Worm (Caenorhabditis elegans): Measurements from ENCODE around the gene W02D7.12.
A peak's percentile ranks its signal among the peaks of the same experiment; 100 is the strongest.

Gene W02D7.12

ce11 chrV:8299191-8299854 is 12.0 kb upstream of the W02D7.12 start, which contains the start of gene W02D7.5:
W02D7.5 (minus strand) TSS chrV:8299241.
- TF ChIP-seq nhr-77 (tag; optimal IDR thresholded peaks at IDR 0.05), result no peak
- no peak for TF ChIP-seq dmd-4 (tag; optimal IDR thresholded peaks at IDR 0.05)

- peak; percentile 48 for TF ChIP-seq nhr-129 (tag; optimal IDR thresholded peaks at IDR 0.05)
- peak in 1 of 2 experiments; percentile 19 for TF ChIP-seq lsy-2 (tag; optimal IDR thresholded peaks at IDR 0.05)
- TF ChIP-seq alr-1 (tag; optimal IDR thresholded peaks at IDR 0.05), result no peak
- TF ChIP-seq sma-9 (GFP tag; optimal IDR thresholded peaks at IDR 0.05), result peak; percentile 23
- no peak for TF ChIP-seq sma-9 (tag; optimal IDR thresholded peaks at IDR 0.05)
- no peak for TF ChIP-seq elt-1 (tag; optimal IDR thresholded peaks at IDR 0.05)
- TF ChIP-seq zag-1 (tag; optimal IDR thresholded peaks at IDR 0.05), result no peak
- TF ChIP-seq aly-2 (tag; optimal IDR thresholded peaks at IDR 0.05), result no peak
- TF ChIP-seq skn-1 (tag; optimal IDR thresholded peaks at IDR 0.05), result no peak
- peak; percentile 46 for TF ChIP-seq C34F6.9 (tag; optimal IDR thresholded peaks at IDR 0.05)
- peak; percentile 13 for TF ChIP-seq sem-4 (tag; optimal IDR thresholded peaks at IDR 0.05)
- peak; percentile 62 for TF ChIP-seq crh-2 (tag; optimal IDR thresholded peaks at IDR 0.05)
- TF ChIP-seq snpc-4 (tag; optimal IDR thresholded peaks at IDR 0.05), result no peak
Measured at ce11 chrV:8300935-8301535, 10.3 kb upstream of the W02D7.12 start, which contains the start of gene W02D7.6. W02D7.6 (minus strand) TSS chrV:8301507.

DNA sequence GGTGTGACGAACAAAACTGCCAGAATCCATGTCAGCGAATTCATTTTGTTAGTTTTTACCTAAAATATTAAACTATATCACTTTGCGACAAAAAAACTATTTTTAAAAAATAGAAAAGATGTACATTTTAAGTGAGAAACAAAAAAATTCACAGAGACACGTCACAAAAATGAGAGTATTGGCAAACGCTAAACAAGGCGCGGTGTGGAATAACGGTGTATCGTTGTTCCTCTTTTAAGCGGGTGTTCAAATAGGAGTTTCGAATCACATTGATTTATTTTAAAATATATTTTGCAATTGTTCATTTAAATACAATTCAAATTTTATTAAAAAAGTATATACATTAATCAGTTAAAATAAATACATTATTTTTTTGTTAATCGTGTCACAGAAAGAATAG is 8.8 kb upstream of the W02D7.12 start, which contains the start of gene sel-9:
Gene sel-9, minus strand, starts transcription at position 59 of the 400 bp plus-strand sequence.
- TF ChIP-seq nhr-6 (tag; optimal IDR thresholded peaks at IDR 0.05), result no peak
- peak; percentile 19 for TF ChIP-seq lin-13 (GFP tag; optimal IDR thresholded peaks at IDR 0.05)
- TF ChIP-seq mab-5 (tag; optimal IDR thresholded peaks at IDR 0.05), result no peak
- TF ChIP-seq lsy-2 (tag; optimal IDR thresholded peaks at IDR 0.05), result peak in 1 of 2 experiments; percentile 73
- no peak for TF ChIP-seq R02D3.7 (tag; optimal IDR thresholded peaks at IDR 0.05)
- TF ChIP-seq elt-1 (tag; optimal IDR thresholded peaks at IDR 0.05), result no peak
- TF ChIP-seq aly-2 (tag; optimal IDR thresholded peaks at IDR 0.05), result no peak
- no peak for TF ChIP-seq ZK546.5 (tag; optimal IDR thresholded peaks at IDR 0.05)
- peak; percentile 90 for TF ChIP-seq gmeb-1 (tag; optimal IDR thresholded peaks at IDR 0.05)
- TF ChIP-seq unc-39 (tag; optimal IDR thresholded peaks at IDR 0.05), result no peak
- TF ChIP-seq sma-3 (GFP tag; optimal IDR thresholded peaks at IDR 0.05), result peak; percentile 24
- peak; percentile 45 for TF ChIP-seq nhr-129 (tag; optimal IDR thresholded peaks at IDR 0.05)
- peak; percentile 17 for TF ChIP-seq fos-1 (tag; optimal IDR thresholded peaks at IDR 0.05)
- TF ChIP-seq nhr-11 (tag; optimal IDR thresholded peaks at IDR 0.05), result no peak
- TF ChIP-seq snpc-4 (tag; optimal IDR thresholded peaks at IDR 0.05), result peak; percentile 3
- no peak for TF ChIP-seq egl-27 (tag; optimal IDR thresholded peaks at IDR 0.05)
- TF ChIP-seq lin-39 (tag; optimal IDR thresholded peaks at IDR 0.05), result no peak
- TF ChIP-seq ztf-4 (tag; optimal IDR thresholded peaks at IDR 0.05), result no peak
- no peak for TF ChIP-seq nhr-12 (tag; optimal IDR thresholded peaks at IDR 0.05)
- TF ChIP-seq nhr-10 (tag; optimal IDR thresholded peaks at IDR 0.05), result no peak
- TF ChIP-seq ceh-16 (tag; optimal IDR thresholded peaks at IDR 0.05), result no peak
- TF ChIP-seq ceh-82 (tag; optimal IDR thresholded peaks at IDR 0.05), result no peak
- TF ChIP-seq alr-1 (tag; optimal IDR thresholded peaks at IDR 0.05), result no peak
- TF ChIP-seq skn-1 (tag; optimal IDR thresholded peaks at IDR 0.05), result no peak
- TF ChIP-seq sem-4 (tag; optimal IDR thresholded peaks at IDR 0.05), result no peak
- TF ChIP-seq zag-1 (tag; optimal IDR thresholded peaks at IDR 0.05), result no peak
- no peak for TF ChIP-seq peb-1 (tag; optimal IDR thresholded peaks at IDR 0.05)
- no peak for TF ChIP-seq mbf-1 (tag; optimal IDR thresholded peaks at IDR 0.05)
- peak; percentile 50 for TF ChIP-seq sma-9 (GFP tag; optimal IDR thresholded peaks at IDR 0.05)
- TF ChIP-seq sma-9 (tag; optimal IDR thresholded peaks at IDR 0.05), result no peak
- peak; percentile 10 for TF ChIP-seq F13H6.1 (tag; optimal IDR thresholded peaks at IDR 0.05)
- TF ChIP-seq unc-55 (GFP tag; optimal IDR thresholded peaks at IDR 0.05), result peak; percentile 79
- TF ChIP-seq unc-62 (GFP tag; optimal IDR thresholded peaks at IDR 0.05), result no peak
- no peak for TF ChIP-seq nhr-77 (tag; optimal IDR thresholded peaks at IDR 0.05)
- peak; percentile 85 for TF ChIP-seq crh-2 (tag; optimal IDR thresholded peaks at IDR 0.05)
- TF ChIP-seq blmp-1 (tag; optimal IDR thresholded peaks at IDR 0.05; ENCODE audit: insufficient read depth), result peak; percentile 6
- TF ChIP-seq mdl-1 (tag; optimal IDR thresholded peaks at IDR 0.05), result no peak
- no peak for TF ChIP-seq elt-3 (tag; optimal IDR thresholded peaks at IDR 0.05)
- peak; percentile 3 for TF ChIP-seq ama-1 (optimal IDR thresholded peaks at IDR 0.05)
- TF ChIP-seq dmd-4 (tag; optimal IDR thresholded peaks at IDR 0.05), result no peak
- TF ChIP-seq nhr-25 (tag; optimal IDR thresholded peaks at IDR 0.05), result no peak
- TF ChIP-seq Y55F3AM.14 (GFP tag; optimal IDR thresholded peaks at IDR 0.05), result no peak
- no peak for TF ChIP-seq ztf-1 (GFP tag; conservative IDR thresholded peaks at IDR 0.05)
- TF ChIP-seq nhr-21 (tag; optimal IDR thresholded peaks at IDR 0.05), result no peak
- no peak for TF ChIP-seq nhr-237 (tag; optimal IDR thresholded peaks at IDR 0.05)
- TF ChIP-seq nhr-23 (tag; optimal IDR thresholded peaks at IDR 0.05), result no peak
